Fruit fly (Drosophila melanogaster): ENCODE measurements around the gene CG18641.
A peak's percentile ranks its signal among the peaks of the same experiment; 100 is the strongest.

The CG18641 gene

DNA sequence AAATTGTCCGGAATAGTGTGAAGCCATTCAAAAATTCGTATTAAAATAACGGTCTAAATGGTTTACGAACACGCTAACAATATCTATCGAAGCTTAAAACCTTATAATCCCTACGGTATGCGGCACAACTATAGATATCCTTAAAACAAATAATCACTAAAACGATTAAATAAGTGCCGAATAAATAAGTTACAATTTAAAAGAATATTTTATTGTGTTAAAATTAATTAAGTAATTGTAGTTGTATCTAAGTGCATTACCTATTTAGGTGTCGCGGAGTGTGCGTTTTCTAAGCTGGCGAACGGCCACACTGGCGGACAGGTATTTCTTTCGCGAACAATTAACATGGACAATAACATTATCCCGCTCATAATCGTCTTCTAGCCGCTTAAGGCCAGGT is 34.3 kb downstream of the CG18641 start, which contains the start of gene Eogt (continued):
- TF ChIP-seq CG2129 (GFP tag; IDR thresholded peaks at IDR 0.05; ENCODE audit: partially characterized antibody) = no peak
- TF ChIP-seq cg (GFP tag; optimal IDR thresholded peaks at IDR 0.05) = no peak
- peak; percentile 90 for TF ChIP-seq klu (GFP tag; IDR thresholded peaks at IDR 0.05)
- peak; percentile 98 for TF ChIP-seq H2.0 (GFP tag; IDR thresholded peaks at IDR 0.05)
- TF ChIP-seq CG15514 (GFP tag; optimal IDR thresholded peaks at IDR 0.05) = peak; percentile 77
- TF ChIP-seq pb (GFP tag; optimal IDR thresholded peaks at IDR 0.05) = no peak
- peak; percentile 94 for TF ChIP-seq seq (GFP tag; IDR thresholded peaks at IDR 0.05)
- peak; percentile 51 for TF ChIP-seq CTCF (GFP tag; optimal IDR thresholded peaks at IDR 0.05)
- peak; percentile 91 for TF ChIP-seq CG4820 (GFP tag; optimal IDR thresholded peaks at IDR 0.05)
- peak; percentile 44 for TF ChIP-seq CG10543 (GFP tag; optimal IDR thresholded peaks at IDR 0.05)
- TF ChIP-seq Blimp-1 (GFP tag; optimal IDR thresholded peaks at IDR 0.05) = peak; percentile 82
- peak; percentile 93 for TF ChIP-seq CG30431 (GFP tag; optimal IDR thresholded peaks at IDR 0.05)
- peak; percentile 95 for TF ChIP-seq sd (tag; optimal IDR thresholded peaks at IDR 0.05)
- TF ChIP-seq zen2 (GFP tag; IDR thresholded peaks at IDR 0.05; ENCODE audit: partially characterized antibody) = no peak
- TF ChIP-seq NC2α (GFP tag; optimal IDR thresholded peaks at IDR 0.05) = peak; percentile 36
- TF ChIP-seq PHDP (tag; optimal IDR thresholded peaks at IDR 0.05) = peak; percentile 95
- TF ChIP-seq CG10565 (GFP tag; optimal IDR thresholded peaks at IDR 0.05) = peak; percentile 54
- TF ChIP-seq CG17829 (tag; optimal IDR thresholded peaks at IDR 0.05) = peak; percentile 93
- TF ChIP-seq pum (GFP tag; optimal IDR thresholded peaks at IDR 0.05) = peak; percentile 75
- TF ChIP-seq eyg (GFP tag; optimal IDR thresholded peaks at IDR 0.05) = no peak
- no peak for TF ChIP-seq nau (GFP tag; optimal IDR thresholded peaks at IDR 0.05)
- TF ChIP-seq lov (optimal IDR thresholded peaks at IDR 0.05) = no peak
- TF ChIP-seq lov (GFP tag; IDR thresholded peaks at IDR 0.05) = peak; percentile 96
- TF ChIP-seq ci (GFP tag; IDR thresholded peaks at IDR 0.05) = peak; percentile 98
- TF ChIP-seq pan (optimal IDR thresholded peaks at IDR 0.05) = no peak
- TF ChIP-seq pan (GFP tag; optimal IDR thresholded peaks at IDR 0.05 in 1 of 2, IDR thresholded peaks at IDR 0.05 in 1 of 2) = peak in 1 of 2 experiments; percentile 98
- peak; percentile 92 for TF ChIP-seq CG2678 (tag; optimal IDR thresholded peaks at IDR 0.05)
- peak; percentile 96 for TF ChIP-seq CG12391 (tag; optimal IDR thresholded peaks at IDR 0.05)
- peak; percentile 95 for TF ChIP-seq jigr1 (GFP tag; IDR thresholded peaks at IDR 0.05)
- TF ChIP-seq tna (GFP tag; IDR thresholded peaks at IDR 0.05; ENCODE audit: partially characterized antibody) = no peak
- TF ChIP-seq CG10366 (GFP tag; IDR thresholded peaks at IDR 0.05) = peak; percentile 97
- TF ChIP-seq gce (GFP tag; IDR thresholded peaks at IDR 0.05) = peak; percentile 95
- TF ChIP-seq bcd (GFP tag; optimal IDR thresholded peaks at IDR 0.05) = peak; percentile 96
- peak; percentile 94 for TF ChIP-seq Rx (GFP tag; IDR thresholded peaks at IDR 0.05)
- TF ChIP-seq ham (GFP tag; IDR thresholded peaks at IDR 0.05) = peak; percentile 85; the same call in 1 of the 2 replicates
- peak; percentile 92 for TF ChIP-seq CG2202 (tag; optimal IDR thresholded peaks at IDR 0.05)
- TF ChIP-seq CG3726 (GFP tag; IDR thresholded peaks at IDR 0.05) = peak; percentile 95
- TF ChIP-seq hb (GFP tag; IDR thresholded peaks at IDR 0.05; ENCODE audit: partially characterized antibody) = no peak
- TF ChIP-seq Bteb2 (GFP tag; optimal IDR thresholded peaks at IDR 0.05) = peak; percentile 63
- peak; percentile 90 for TF ChIP-seq CG12155 (GFP tag; optimal IDR thresholded peaks at IDR 0.05)
- peak; percentile 95 for TF ChIP-seq HmgZ (tag; optimal IDR thresholded peaks at IDR 0.05)
- TF ChIP-seq CG13775 (GFP tag; optimal IDR thresholded peaks at IDR 0.05) = peak; percentile 93
- peak; percentile 97 for TF ChIP-seq CG12769 (tag; optimal IDR thresholded peaks at IDR 0.05)
- TF ChIP-seq CG10274 (GFP tag; optimal IDR thresholded peaks at IDR 0.05) = peak; percentile 53
- TF ChIP-seq fd96Cb (tag; optimal IDR thresholded peaks at IDR 0.05) = peak; percentile 93
- TF ChIP-seq Ravus (GFP tag; IDR thresholded peaks at IDR 0.05) = peak; percentile 85
- peak; percentile 98 for TF ChIP-seq slbo (GFP tag; IDR thresholded peaks at IDR 0.05)
- peak; percentile 68 for TF ChIP-seq pnt (GFP tag; optimal IDR thresholded peaks at IDR 0.05)
- peak; percentile 95 for TF ChIP-seq Dbx (GFP tag; IDR thresholded peaks at IDR 0.05)
- peak; percentile 94 for TF ChIP-seq Xbp1 (GFP tag; optimal IDR thresholded peaks at IDR 0.05)
- TF ChIP-seq Side (GFP tag; optimal IDR thresholded peaks at IDR 0.05) = peak; percentile 58
- TF ChIP-seq Sry-δ (GFP tag; optimal IDR thresholded peaks at IDR 0.05) = peak; percentile 29

Measured in whole organism, embryonic.